Worm (Caenorhabditis elegans): ENCODE results near the gene Y110A2AL.7.

ce11 chrII:2832098-2832497 is 10.9 kb downstream of the Y110A2AL.7 start:
- TF ChIP-seq lin-32 (GFP tag; optimal IDR thresholded peaks at IDR 0.05) (no peak), mep-1 (tag; optimal IDR thresholded peaks at IDR 0.05) (no peak)
